Worm (Caenorhabditis elegans) whole organism, L4 larva: Measurements from ENCODE around the gene efn-4.

Experiments used
- R02D3.7 ChIP-seq: fragments of 150-350 bp; sonication (generic microtip); optimal IDR thresholded peaks from 3 replicates; lab custom pipeline; 2014; ENCODE audit warnings: missing biosample characterization, missing genetic modification characterization
- aha-1 ChIP-seq: fragments of 150-350 bp; peaks from one replicate; lab custom pipeline; 2014; ENCODE audit warnings: missing biosample characterization, missing genetic modification characterization
- ama-1 ChIP-seq: fragments of 150-350 bp; optimal IDR thresholded peaks from 2 replicates; lab custom pipeline; 2014; ENCODE audit warnings: inconsistent platforms, mixed read lengths
- ces-1 ChIP-seq: fragments of 150-350 bp; sonication (generic microtip); optimal IDR thresholded peaks from 4 replicates; lab custom pipeline; 2014; ENCODE audit warnings: missing biosample characterization, missing genetic modification reagents, missing genetic modification characterization
- fos-1 ChIP-seq: fragments of 150-350 bp; optimal IDR thresholded peaks from 2 replicates; lab custom pipeline; 2014; ENCODE audit warnings: missing biosample characterization, missing genetic modification characterization
- jun-1 ChIP-seq: fragments of 150-350 bp; optimal IDR thresholded peaks from 2 replicates; lab custom pipeline; 2014; ENCODE audit warnings: missing biosample characterization, missing genetic modification reagents, missing genetic modification characterization
- lin-13 ChIP-seq: fragments of 150-350 bp; optimal IDR thresholded peaks from 2 replicates; lab custom pipeline; 2014; ENCODE audit warnings: missing biosample characterization, missing genetic modification reagents, missing genetic modification characterization
- lin-29 ChIP-seq: fragments of 200-800 bp; sonication (Bioruptor generic); IDR thresholded peaks from 2 replicates; pipeline ENCODE4 v1.3.6; 2022; ENCODE audit warnings: missing genetic modification reagents, missing genetic modification characterization, missing compliant biosample characterization
- nhr-28 ChIP-seq: fragments of 150-350 bp; optimal IDR thresholded peaks from 2 replicates; lab custom pipeline; 2014; ENCODE audit warnings: missing biosample characterization, missing genetic modification characterization
- pha-4 ChIP-seq, 2 experiments: fragments of 150-350 bp in 1 of 2; fragments of 200-800 bp in 1 of 2; sonication (Bioruptor generic) in 1 of 2; IDR thresholded peaks in 1 of 2; optimal IDR thresholded peaks in 1 of 2; 2 replicates each; pipeline versions ENCODE4 v1.3.6 to Lab custom; 2014 to 2022; ENCODE audit warnings: missing genetic modification characterization in 2 of 2, missing genetic modification reagents in 2 of 2, missing biosample characterization in 1 of 2, missing compliant biosample characterization in 1 of 2
- php-3 ChIP-seq: fragments of 200-800 bp; sonication (Bioruptor generic); IDR thresholded peaks from 2 replicates; pipeline ENCODE4 v1.3.6; 2022; ENCODE audit warnings: missing genetic modification reagents, missing genetic modification characterization, missing compliant biosample characterization
- snpc-4 ChIP-seq: fragments of 150-350 bp; optimal IDR thresholded peaks from 2 replicates; lab custom pipeline; 2014; ENCODE audit warnings: missing biosample characterization, missing genetic modification characterization
- zag-1 ChIP-seq: fragments of 150-350 bp; optimal IDR thresholded peaks from 2 replicates; lab custom pipeline; 2014; ENCODE audit warnings: missing biosample characterization, missing genetic modification characterization
- ztf-7 ChIP-seq: fragments of 150-350 bp; optimal IDR thresholded peaks from 2 replicates; lab custom pipeline; 2014; ENCODE audit warnings: missing biosample characterization, missing genetic modification characterization

- no peak for TF ChIP-seq php-3
- no peak for TF ChIP-seq ces-1 (GFP tag; lab: Kevin White, UChicago)
- peak; percentile 83 for TF ChIP-seq nhr-28 (tag; lab: Kevin White, UChicago)
- TF ChIP-seq lin-29 = no peak
- no peak for TF ChIP-seq zag-1 (tag; lab: Kevin White, UChicago)
- TF ChIP-seq lin-13 = no peak
- TF ChIP-seq fos-1 (tag; lab: Kevin White, UChicago) = no peak
- no peak for TF ChIP-seq snpc-4 (tag; lab: Kevin White, UChicago)
- TF ChIP-seq ama-1 (lab: Kevin White, UChicago) = no peak
- TF ChIP-seq pha-4 (GFP tag; IDR thresholded peaks at IDR 0.05; lab: Robert Waterston, UW) = no peak
- TF ChIP-seq pha-4 (tag; optimal IDR thresholded peaks at IDR 0.05; lab: Kevin White, UChicago) = no peak
- no peak for TF ChIP-seq aha-1 (tag; lab: Kevin White, UChicago)
- TF ChIP-seq R02D3.7 (tag; lab: Kevin White, UChicago) = no peak
- no peak for TF ChIP-seq ztf-7 (tag; lab: Kevin White, UChicago)
- TF ChIP-seq jun-1 (tag; lab: Kevin White, UChicago) = no peak
Measured at ce11 chrIV:523595-523994, 35.4 kb upstream of the efn-4 start, which contains the start of gene asm-3.
